Worm (Caenorhabditis elegans): ENCODE results near the gene Y45F10D.14.

Y45F10D.14 gene

ce11 chrIV:13764708-13765107 lies 42.9 kb downstream of the Y45F10D.14 start:
- TF ChIP-seq xbp-1 (tag; optimal IDR thresholded peaks at IDR 0.05) (no peak), Y116A8C.19 (tag; optimal IDR thresholded peaks at IDR 0.05; ENCODE audit: borderline replicate concordance) (no peak), pax-3 (tag; optimal IDR thresholded peaks at IDR 0.05) (no peak)

- no peak for TF ChIP-seq nhr-19 (GFP tag; conservative IDR thresholded peaks at IDR 0.05)
- TF ChIP-seq fkh-10 (GFP tag; optimal IDR thresholded peaks at IDR 0.05): peak; percentile 6
Observed at ce11 chrIV:13763449-13763848, 44.2 kb downstream of the Y45F10D.14 start.

ce11 chrIV:13755619-13756018 lies 52.0 kb downstream of the Y45F10D.14 start:
- TF ChIP-seq sup-37 (GFP tag; optimal IDR thresholded peaks at IDR 0.05) (no peak), rnt-1 (tag; optimal IDR thresholded peaks at IDR 0.05) (no peak), unc-62 (GFP tag; optimal IDR thresholded peaks at IDR 0.05) (no peak), C16A3.4 (tag; optimal IDR thresholded peaks at IDR 0.05) (no peak), Y116A8C.19 (tag; optimal IDR thresholded peaks at IDR 0.05; ENCODE audit: borderline replicate concordance) (no peak), tlp-1 (tag; optimal IDR thresholded peaks at IDR 0.05) (no peak), zip-4 (GFP tag; optimal IDR thresholded peaks at IDR 0.05) (no peak), efl-1 (optimal IDR thresholded peaks at IDR 0.05) (no peak), efl-1 (GFP tag; optimal IDR thresholded peaks at IDR 0.05 in 1 of 2) (no peak), nhr-19 (GFP tag; conservative IDR thresholded peaks at IDR 0.05) (no peak), xbp-1 (tag; optimal IDR thresholded peaks at IDR 0.05) (no peak), C04F5.9 (tag; optimal IDR thresholded peaks at IDR 0.05) (no peak), fos-1 (tag; optimal IDR thresholded peaks at IDR 0.05) (no peak), vab-15 (tag; optimal IDR thresholded peaks at IDR 0.05) (no peak), egl-13 (tag; optimal IDR thresholded peaks at IDR 0.05) (no peak), aha-1 (tag; optimal IDR thresholded peaks at IDR 0.05) (no peak), unc-130 (tag; optimal IDR thresholded peaks at IDR 0.05) (no peak), mdl-1 (tag; optimal IDR thresholded peaks at IDR 0.05) (no peak)
